Worm (Caenorhabditis elegans) whole organism, L1 larva: ENCODE data around the gene C29A12.1.

Source experiments
- C16A3.4 ChIP-seq: fragments of 150-350 bp; optimal IDR thresholded peaks from 2 replicates; lab custom pipeline; 2014; ENCODE audit warnings: missing biosample characterization, missing genetic modification characterization
- F16B12.6 ChIP-seq: fragments of 150-350 bp; optimal IDR thresholded peaks from 2 replicates; lab custom pipeline; 2014; ENCODE audit warnings: missing biosample characterization, missing genetic modification characterization
- Y116A8C.19 ChIP-seq: sonication (generic microtip); optimal IDR thresholded peaks from 2 replicates; lab custom pipeline; 2016; ENCODE audit warnings: missing compliant biosample characterization, missing genetic modification characterization, borderline replicate concordance
- aha-1 ChIP-seq: fragments of 150-350 bp; optimal IDR thresholded peaks from 2 replicates; lab custom pipeline; 2014; ENCODE audit warnings: missing biosample characterization, missing genetic modification characterization
- aly-2 ChIP-seq: fragments of 150-350 bp; optimal IDR thresholded peaks from 2 replicates; lab custom pipeline; 2014; ENCODE audit warnings: missing biosample characterization, missing genetic modification characterization
- blmp-1 ChIP-seq: fragments of 150-350 bp; optimal IDR thresholded peaks from 2 replicates; lab custom pipeline; 2014; ENCODE audit warnings: missing biosample characterization, missing genetic modification characterization
- ceh-63 ChIP-seq: fragments of 200-800 bp; sonication (Bioruptor generic); optimal IDR thresholded peaks from 2 replicates; lab custom pipeline; 2018; ENCODE audit warnings: mild to moderate bottlenecking, missing genetic modification characterization, missing compliant biosample characterization
- ceh-8 ChIP-seq: fragments of 200-800 bp; sonication (Bioruptor generic); optimal IDR thresholded peaks from 2 replicates; lab custom pipeline; 2018; ENCODE audit warnings: mild to moderate bottlenecking, missing genetic modification characterization, moderate library complexity, missing compliant biosample characterization
- ceh-82 ChIP-seq, 3 experiments: fragments of 150-350 bp in 1 of 3; sonication (generic microtip) in 2 of 3; optimal IDR thresholded peaks; 2 replicates each; lab custom pipeline; 2014 to 2017; ENCODE audit warnings: missing biosample characterization in 3 of 3, missing genetic modification characterization in 3 of 3
- ceh-88 ChIP-seq: fragments of 200-800 bp; sonication (Bioruptor generic); IDR thresholded peaks from 2 replicates; pipeline ENCODE4 v1.3.6; 2022; ENCODE audit warnings: missing genetic modification characterization, missing compliant biosample characterization
- dpl-1 ChIP-seq, 3 experiments: fragments of 150-350 bp in 2 of 3; sonication (generic microtip) in 1 of 3; optimal IDR thresholded peaks; 2 replicates each; lab custom pipeline; 2014 to 2017; ENCODE audit warnings: missing biosample characterization in 3 of 3, missing genetic modification characterization in 3 of 3, missing genetic modification reagents in 3 of 3
- dsc-1 ChIP-seq: sonication (generic microtip); optimal IDR thresholded peaks from 2 replicates; lab custom pipeline; 2016; ENCODE audit warnings: mild to moderate bottlenecking, missing genetic modification characterization, missing compliant biosample characterization
- efl-1 ChIP-seq, 4 experiments: fragments of 150-350 bp; optimal IDR thresholded peaks in 3 of 4; peaks in 1 of 4; 1 replicate in 1 of 4; 2 replicates in 3 of 4; lab custom pipeline; 2014; ENCODE audit warnings: missing biosample characterization in 2 of 4, missing genetic modification characterization in 2 of 4, missing genetic modification reagents in 2 of 4
- egl-27 ChIP-seq, 2 experiments: fragments of 150-350 bp in 1 of 2; sonication (generic microtip); optimal IDR thresholded peaks; 3 replicates each; lab custom pipeline; 2017 to 2018; ENCODE audit warnings: missing biosample characterization in 2 of 2, missing genetic modification characterization in 2 of 2, missing genetic modification reagents in 2 of 2
- elt-2 ChIP-seq: sonication (generic microtip); optimal IDR thresholded peaks from 2 replicates; lab custom pipeline; 2016; ENCODE audit warnings: missing genetic modification characterization, mild to moderate bottlenecking, inconsistent platforms, missing compliant biosample characterization, missing genetic modification reagents
- elt-3 ChIP-seq, 6 experiments: fragments of 150-350 bp in 1 of 6; sonication (generic microtip); optimal IDR thresholded peaks; 2 replicates each; lab custom pipeline; 2017 to 2018; ENCODE audit warnings: missing biosample characterization in 6 of 6, missing genetic modification characterization in 6 of 6, inconsistent platforms in 1 of 6
- fkh-4 ChIP-seq: sonication (generic microtip); optimal IDR thresholded peaks from 2 replicates; lab custom pipeline; 2016; ENCODE audit warnings: missing compliant biosample characterization, missing genetic modification characterization, borderline replicate concordance
- fkh-8 ChIP-seq: sonication (generic microtip); optimal IDR thresholded peaks from 2 replicates; lab custom pipeline; 2016; ENCODE audit warnings: mild to moderate bottlenecking, missing genetic modification characterization, missing compliant biosample characterization
- fos-1 ChIP-seq: fragments of 150-350 bp; optimal IDR thresholded peaks from 2 replicates; lab custom pipeline; 2014; ENCODE audit warnings: missing biosample characterization, missing genetic modification characterization
- grh-1 ChIP-seq: fragments of 200-800 bp; sonication (Bioruptor generic); IDR thresholded peaks from 2 replicates; pipeline ENCODE4 v1.3.6; 2022; ENCODE audit warnings: missing genetic modification reagents, missing genetic modification characterization, missing compliant biosample characterization
- irx-1 ChIP-seq: sonication (generic microtip); optimal IDR thresholded peaks from 2 replicates; lab custom pipeline; 2016; ENCODE audit warnings: missing genetic modification characterization, missing compliant biosample characterization
- lin-13 ChIP-seq: fragments of 150-350 bp; optimal IDR thresholded peaks from 2 replicates; lab custom pipeline; 2014; ENCODE audit warnings: missing biosample characterization, missing genetic modification reagents, missing genetic modification characterization
- lin-14 ChIP-seq: fragments of 200-800 bp; sonication (Bioruptor generic); optimal IDR thresholded peaks from 2 replicates; lab custom pipeline; 2018; ENCODE audit warnings: mild to moderate bottlenecking, missing genetic modification characterization, moderate library complexity, missing compliant biosample characterization
- lin-35 ChIP-seq, 2 experiments: fragments of 150-350 bp; optimal IDR thresholded peaks; 2 replicates each; lab custom pipeline; 2014; ENCODE audit warnings: missing biosample characterization in 2 of 2, missing genetic modification characterization in 2 of 2, missing genetic modification reagents in 2 of 2
- lsy-2 ChIP-seq, 2 experiments: fragments of 150-350 bp; optimal IDR thresholded peaks; 2 replicates each; lab custom pipeline; 2014; ENCODE audit warnings: missing biosample characterization in 2 of 2, missing genetic modification characterization in 2 of 2
- mdl-1 ChIP-seq, 2 experiments: fragments of 150-350 bp; optimal IDR thresholded peaks; 2 replicates each; lab custom pipeline; 2014 to 2017; ENCODE audit warnings: missing biosample characterization in 2 of 2, missing genetic modification characterization in 2 of 2, inconsistent platforms in 1 of 2
- mef-2 ChIP-seq: fragments of 150-350 bp; optimal IDR thresholded peaks from 2 replicates; lab custom pipeline; 2014; ENCODE audit warnings: missing biosample characterization, missing genetic modification characterization
- mep-1 ChIP-seq: fragments of 150-350 bp; optimal IDR thresholded peaks from 2 replicates; lab custom pipeline; 2014; ENCODE audit warnings: missing biosample characterization, missing genetic modification characterization
- nhr-12 ChIP-seq: sonication (generic microtip); optimal IDR thresholded peaks from 2 replicates; lab custom pipeline; 2017; ENCODE audit warnings: missing biosample characterization, missing genetic modification characterization
- nhr-19 ChIP-seq: fragments of 200-800 bp; sonication (Bioruptor generic); conservative IDR thresholded peaks from 2 replicates; pipeline ENCODE4 v1.3.6; 2022; ENCODE audit warnings: missing genetic modification characterization, missing compliant biosample characterization
- nhr-20 ChIP-seq: sonication (generic microtip); optimal IDR thresholded peaks from 2 replicates; lab custom pipeline; 2016; ENCODE audit warnings: mild to moderate bottlenecking, missing genetic modification characterization, missing compliant biosample characterization
- nhr-71 ChIP-seq: sonication (generic microtip); optimal IDR thresholded peaks from 2 replicates; lab custom pipeline; 2016; ENCODE audit warnings: mild to moderate bottlenecking, missing genetic modification characterization, moderate library complexity, missing compliant biosample characterization
- nhr-76 ChIP-seq: sonication (generic microtip); optimal IDR thresholded peaks from 2 replicates; lab custom pipeline; 2017; ENCODE audit warnings: missing biosample characterization, missing genetic modification characterization
- nhr-85 ChIP-seq: sonication (generic microtip); peaks from one replicate; lab custom pipeline; 2016; ENCODE audit warnings: missing genetic modification characterization, inconsistent platforms, missing compliant biosample characterization
- nhr-90 ChIP-seq: sonication (generic microtip); optimal IDR thresholded peaks from 2 replicates; lab custom pipeline; 2016; ENCODE audit warnings: mild to moderate bottlenecking, missing genetic modification characterization, missing compliant biosample characterization; ENCODE audit not compliant: poor library complexity
- rnt-1 ChIP-seq: sonication (generic microtip); optimal IDR thresholded peaks from 2 replicates; lab custom pipeline; 2016; ENCODE audit warnings: mild to moderate bottlenecking, missing genetic modification characterization, moderate library complexity, missing compliant biosample characterization
- skn-1 ChIP-seq: fragments of 150-350 bp; optimal IDR thresholded peaks from 2 replicates; lab custom pipeline; 2014; ENCODE audit warnings: missing biosample characterization, missing genetic modification characterization
- snu-23 ChIP-seq: sonication (generic microtip); optimal IDR thresholded peaks from 2 replicates; lab custom pipeline; 2016; ENCODE audit warnings: missing genetic modification characterization, missing compliant biosample characterization
- sup-37 ChIP-seq: fragments of 200-800 bp; sonication (Bioruptor generic); optimal IDR thresholded peaks from 2 replicates; lab custom pipeline; 2018; ENCODE audit warnings: mild to moderate bottlenecking, missing genetic modification characterization, missing compliant biosample characterization
- unc-62 ChIP-seq: fragments of 150-350 bp; optimal IDR thresholded peaks from 2 replicates; lab custom pipeline; 2014; ENCODE audit warnings: missing biosample characterization, missing genetic modification reagents, missing genetic modification characterization
- unc-86 ChIP-seq: sonication (generic microtip); optimal IDR thresholded peaks from 2 replicates; lab custom pipeline; 2016; ENCODE audit warnings: missing genetic modification characterization, missing compliant biosample characterization
- unc-98 ChIP-seq: fragments of 200-800 bp; sonication (Bioruptor generic); IDR thresholded peaks from 2 replicates; pipeline ENCODE4 v1.3.6; 2022; ENCODE audit warnings: missing genetic modification characterization, missing compliant biosample characterization
- vab-15 ChIP-seq: sonication (generic microtip); optimal IDR thresholded peaks from 2 replicates; lab custom pipeline; 2017; ENCODE audit warnings: missing genotype, mild to moderate bottlenecking, missing genetic modification characterization, missing compliant biosample characterization
- ztf-4 ChIP-seq: fragments of 150-350 bp; optimal IDR thresholded peaks from 2 replicates; lab custom pipeline; 2014; ENCODE audit warnings: missing biosample characterization, missing genetic modification characterization

The C29A12.1 gene

ce11 chrV:10859775-10860174 lies 46.5 kb upstream of the C29A12.1 start:
- TF ChIP-seq mdl-1 (tag; optimal IDR thresholded peaks at IDR 0.05; lab: Kevin White, UChicago) = peak in 1 of 2 experiments; percentile 9
- TF ChIP-seq ceh-82 (tag; optimal IDR thresholded peaks at IDR 0.05; lab: Kevin White, UChicago) = no peak
- TF ChIP-seq nhr-76 = no peak
- TF ChIP-seq lsy-2 (tag; optimal IDR thresholded peaks at IDR 0.05; lab: Kevin White, UChicago) = peak in 1 of 2 experiments; percentile 21
- peak; percentile 56 for TF ChIP-seq elt-2
- peak in 2 of 6 experiments; percentile 16 to 55 for TF ChIP-seq elt-3 (tag; optimal IDR thresholded peaks at IDR 0.05; lab: Kevin White, UChicago)
- peak; percentile 24 for TF ChIP-seq lin-14
- TF ChIP-seq aha-1 (tag; lab: Kevin White, UChicago) = no peak
- TF ChIP-seq nhr-19 = 0 out of 2 replicates have a peak, but pooled peaks have one; percentile 2
- TF ChIP-seq fkh-8 (tag; lab: Kevin White, UChicago) = no peak
- peak; percentile 71 for TF ChIP-seq blmp-1 (tag; lab: Kevin White, UChicago)
- TF ChIP-seq nhr-20 = peak; percentile 4
- TF ChIP-seq, all 84 proteins: peak for 8

ce11 chrV:10859048-10859637 lies 45.9 kb upstream of the C29A12.1 start:
- TF ChIP-seq nhr-19 = 0 out of 2 replicates have a peak, but pooled peaks have one; percentile 5
- peak; percentile 57 for TF ChIP-seq lin-14
- peak in 1 of 2 experiments; percentile 24 for TF ChIP-seq mdl-1 (tag; optimal IDR thresholded peaks at IDR 0.05; lab: Kevin White, UChicago)
- peak in 1 of 2 experiments; percentile 49 for TF ChIP-seq lin-35 (GFP tag; optimal IDR thresholded peaks at IDR 0.05; lab: Kevin White, UChicago)
- TF ChIP-seq nhr-85 (tag; lab: Kevin White, UChicago) = peak; percentile 88
- TF ChIP-seq mep-1 = peak; percentile 10
- no peak for TF ChIP-seq F16B12.6 (tag; lab: Kevin White, UChicago)
- TF ChIP-seq efl-1 (optimal IDR thresholded peaks at IDR 0.05; lab: Kevin White, UChicago) = no peak
- peak in 1 of 2 experiments; percentile 75 for TF ChIP-seq efl-1 (GFP tag; optimal IDR thresholded peaks at IDR 0.05 in 1 of 2; lab: Kevin White, UChicago)
- peak; percentile 46 for TF ChIP-seq nhr-71
- peak; percentile 45 for TF ChIP-seq nhr-20
- peak; percentile 43 for TF ChIP-seq snu-23
- peak; percentile 76 for TF ChIP-seq blmp-1 (tag; lab: Kevin White, UChicago)
- TF ChIP-seq nhr-90 (tag; lab: Kevin White, UChicago) = peak; percentile 21
- no peak for TF ChIP-seq fos-1 (tag; lab: Kevin White, UChicago)
- no peak for TF ChIP-seq unc-62 (GFP tag; lab: Kevin White, UChicago)
- TF ChIP-seq elt-3 (tag; optimal IDR thresholded peaks at IDR 0.05; lab: Kevin White, UChicago) = peak in 3 of 6 experiments; percentile 8 to 42 (median 32)
- TF ChIP-seq unc-98 (GFP tag; lab: Robert Waterston, UW) = no peak

ce11 chrV:10858340-10858739 lies 45.1 kb upstream of the C29A12.1 start:
- TF ChIP-seq dsc-1 (tag; lab: Kevin White, UChicago) = peak; percentile 82
- TF ChIP-seq mdl-1 (tag; optimal IDR thresholded peaks at IDR 0.05; lab: Kevin White, UChicago) = peak; percentile 3 to 91
- TF ChIP-seq elt-2 = peak; percentile 11
- peak; percentile 71 for TF ChIP-seq skn-1 (tag; lab: Kevin White, UChicago)
- no peak for TF ChIP-seq nhr-12 (tag; lab: Kevin White, UChicago)
- TF ChIP-seq mef-2 (tag; lab: Kevin White, UChicago) = peak; percentile 78
- TF ChIP-seq ceh-63 = peak; percentile 61
- peak; percentile 43 to 61 for TF ChIP-seq efl-1 (optimal IDR thresholded peaks at IDR 0.05; lab: Kevin White, UChicago)
- TF ChIP-seq efl-1 (GFP tag; optimal IDR thresholded peaks at IDR 0.05 in 1 of 2; lab: Kevin White, UChicago) = peak; percentile 32 to 93
- TF ChIP-seq grh-1 (GFP tag; lab: Robert Waterston, UW) = no peak
- TF ChIP-seq vab-15 (tag; lab: Kevin White, UChicago) = no peak
- peak in 1 of 2 experiments; percentile 24 for TF ChIP-seq egl-27 (tag; optimal IDR thresholded peaks at IDR 0.05; lab: Kevin White, UChicago)
- peak; percentile 51 for TF ChIP-seq fkh-4 (tag; lab: Kevin White, UChicago)
- TF ChIP-seq Y116A8C.19 = no peak
- peak; percentile 60 for TF ChIP-seq fkh-8 (tag; lab: Kevin White, UChicago)
- TF ChIP-seq unc-62 (GFP tag; lab: Kevin White, UChicago) = no peak
- TF ChIP-seq ztf-4 (tag; lab: Kevin White, UChicago) = peak; percentile 80
- peak; percentile 99 for TF ChIP-seq lin-14
- TF ChIP-seq irx-1 = peak; percentile 77
- TF ChIP-seq aha-1 (tag; lab: Kevin White, UChicago) = no peak
- TF ChIP-seq ceh-8 = peak; percentile 31
- peak in 2 of 3 experiments; percentile 28 to 33 for TF ChIP-seq dpl-1 (GFP tag; optimal IDR thresholded peaks at IDR 0.05; lab: Kevin White, UChicago)
- peak; percentile 84 for TF ChIP-seq unc-86 (tag; lab: Kevin White, UChicago)
- TF ChIP-seq sup-37 (GFP tag; lab: Kevin White, UChicago) = peak; percentile 73
- TF ChIP-seq lin-13 (GFP tag; lab: Kevin White, UChicago) = peak; percentile 31
- no peak for TF ChIP-seq ceh-88 (GFP tag; lab: Robert Waterston, UW)
- TF ChIP-seq rnt-1 (tag; lab: Kevin White, UChicago) = peak; percentile 88
- peak; percentile 75 to 79 for TF ChIP-seq lsy-2 (tag; optimal IDR thresholded peaks at IDR 0.05; lab: Kevin White, UChicago)
- peak; percentile 93 for TF ChIP-seq nhr-20
- peak; percentile 31 for TF ChIP-seq nhr-90 (tag; lab: Kevin White, UChicago)
- peak; percentile 58 for TF ChIP-seq C16A3.4 (tag; lab: Kevin White, UChicago)
- no peak for TF ChIP-seq aly-2 (tag; lab: Kevin White, UChicago)
